Worm (Caenorhabditis elegans) whole organism, mixed stage, embryonic: ENCODE data around the gene srh-220.

Source experiments
- M03D4.4 ChIP-seq: sonication (generic microtip); optimal IDR thresholded peaks from 2 replicates; lab custom pipeline; 2017; ENCODE audit warnings: mild to moderate bottlenecking, missing genetic modification characterization, missing compliant biosample characterization
- bed-3 ChIP-seq: fragments of 200-800 bp; sonication (Bioruptor generic); optimal IDR thresholded peaks from 3 replicates; lab custom pipeline; 2018; ENCODE audit warnings: mild to moderate bottlenecking, missing genetic modification characterization, moderate library complexity, missing compliant biosample characterization
- ceh-39 ChIP-seq: fragments of 150-350 bp; optimal IDR thresholded peaks from 2 replicates; lab custom pipeline; 2014; ENCODE audit warnings: missing biosample characterization, missing genetic modification characterization
- ceh-43 ChIP-seq: fragments of 200-800 bp; sonication (Bioruptor generic); optimal IDR thresholded peaks from 2 replicates; lab custom pipeline; 2018; ENCODE audit warnings: mild to moderate bottlenecking, missing genetic modification characterization, moderate library complexity, missing compliant biosample characterization
- ceh-83 ChIP-seq: fragments of 200-800 bp; sonication (Bioruptor generic); optimal IDR thresholded peaks from 2 replicates; lab custom pipeline; 2018; ENCODE audit warnings: mild to moderate bottlenecking, missing genetic modification characterization, missing compliant biosample characterization
- ces-1 ChIP-seq: fragments of 150-350 bp; optimal IDR thresholded peaks from 2 replicates; lab custom pipeline; 2014; ENCODE audit warnings: missing biosample characterization, missing genetic modification reagents, missing genetic modification characterization
- cnd-1 ChIP-seq: fragments of 200-800 bp; sonication (Bioruptor generic); optimal IDR thresholded peaks from 2 replicates; lab custom pipeline; 2018; ENCODE audit warnings: mild to moderate bottlenecking, missing genetic modification characterization, missing compliant biosample characterization
- drap-1 ChIP-seq: fragments of 200-800 bp; sonication (Bioruptor generic); optimal IDR thresholded peaks from 3 replicates; lab custom pipeline; 2018; ENCODE audit warnings: mild to moderate bottlenecking, missing genetic modification characterization, missing compliant biosample characterization
- elt-3 ChIP-seq: fragments of 150-350 bp; optimal IDR thresholded peaks from 2 replicates; lab custom pipeline; 2014; ENCODE audit warnings: missing biosample characterization, missing genetic modification characterization
- flh-1 ChIP-seq: fragments of 200-800 bp; sonication (Bioruptor generic); optimal IDR thresholded peaks from 2 replicates; lab custom pipeline; 2018; ENCODE audit warnings: mild to moderate bottlenecking, missing genetic modification characterization, moderate library complexity, missing compliant biosample characterization
- ham-2 ChIP-seq: fragments of 200-800 bp; sonication (Bioruptor generic); optimal IDR thresholded peaks from 2 replicates; lab custom pipeline; 2018; ENCODE audit warnings: mild to moderate bottlenecking, missing genetic modification characterization, missing compliant biosample characterization
- hlh-1 ChIP-seq: fragments of 150-350 bp; optimal IDR thresholded peaks from 2 replicates; lab custom pipeline; 2014; ENCODE audit warnings: missing biosample characterization, missing genetic modification reagents, missing genetic modification characterization
- lin-13 ChIP-seq: fragments of 150-350 bp; optimal IDR thresholded peaks from 2 replicates; lab custom pipeline; 2014; ENCODE audit warnings: missing biosample characterization, missing genetic modification characterization
- lsy-2 ChIP-seq: fragments of 150-350 bp; optimal IDR thresholded peaks from 2 replicates; lab custom pipeline; 2014; ENCODE audit warnings: missing biosample characterization, missing genetic modification characterization
- mab-5 ChIP-seq: fragments of 150-350 bp; optimal IDR thresholded peaks from 2 replicates; lab custom pipeline; 2014; ENCODE audit warnings: missing biosample characterization, missing genetic modification characterization
- mep-1 ChIP-seq: fragments of 150-350 bp; optimal IDR thresholded peaks from 2 replicates; lab custom pipeline; 2017; ENCODE audit warnings: missing biosample characterization, missing genetic modification reagents, missing genetic modification characterization, inconsistent platforms
- nhr-12 ChIP-seq: fragments of 150-350 bp; optimal IDR thresholded peaks from 2 replicates; lab custom pipeline; 2014; ENCODE audit warnings: missing biosample characterization, missing genetic modification characterization
- nhr-2 ChIP-seq: fragments of 150-350 bp; optimal IDR thresholded peaks from 2 replicates; lab custom pipeline; 2014; ENCODE audit warnings: missing biosample characterization, missing genetic modification characterization
- nhr-237 ChIP-seq: fragments of 150-350 bp; optimal IDR thresholded peaks from 2 replicates; lab custom pipeline; 2014; ENCODE audit warnings: missing biosample characterization, missing genetic modification characterization
- nhr-76 ChIP-seq: sonication (generic microtip); optimal IDR thresholded peaks from 2 replicates; lab custom pipeline; 2017; ENCODE audit warnings: missing biosample characterization, missing genetic modification characterization
- pha-4 ChIP-seq: fragments of 150-350 bp; optimal IDR thresholded peaks from 2 replicates; lab custom pipeline; 2018; ENCODE audit warnings: missing biosample characterization, missing genetic modification reagents, missing genetic modification characterization
- sem-2 ChIP-seq: fragments of 200-800 bp; sonication (Bioruptor generic); optimal IDR thresholded peaks from 2 replicates; lab custom pipeline; 2018; ENCODE audit warnings: mild to moderate bottlenecking, missing genetic modification characterization, missing compliant biosample characterization
- sptf-1 ChIP-seq: sonication (generic microtip); optimal IDR thresholded peaks from 2 replicates; lab custom pipeline; 2017; ENCODE audit warnings: mild to moderate bottlenecking, missing genetic modification characterization, moderate library complexity, missing compliant biosample characterization
- tbx-8 ChIP-seq: fragments of 200-800 bp; sonication (Bioruptor generic); optimal IDR thresholded peaks from 2 replicates; lab custom pipeline; 2018; ENCODE audit warnings: mild to moderate bottlenecking, missing genetic modification characterization, moderate library complexity, missing compliant biosample characterization
- unc-120 ChIP-seq: sonication (generic microtip); optimal IDR thresholded peaks from 2 replicates; lab custom pipeline; 2017; ENCODE audit warnings: missing genetic modification characterization, missing compliant biosample characterization; ENCODE audit not compliant: poor library complexity, severe bottlenecking
- unc-39 ChIP-seq: fragments of 150-350 bp; optimal IDR thresholded peaks from 2 replicates; lab custom pipeline; 2014; ENCODE audit warnings: missing biosample characterization, missing genetic modification characterization
- zip-8 ChIP-seq: fragments of 150-350 bp; optimal IDR thresholded peaks from 2 replicates; lab custom pipeline; 2014; ENCODE audit warnings: missing biosample characterization, missing genetic modification characterization
- ztf-11 ChIP-seq: fragments of 150-350 bp; optimal IDR thresholded peaks from 2 replicates; lab custom pipeline; 2014; ENCODE audit warnings: missing biosample characterization, missing genetic modification characterization

The srh-220 gene

ce11 chrIV:3994318-3994717, 16.5 kb upstream of the srh-220 start, which contains the start of gene F47C12.13:
Gene F47C12.13, minus strand, starts transcription at chrIV:3994418.
- TF ChIP-seq cnd-1 (tag; lab: Kevin White, UChicago) (no peak), nhr-237 (tag; lab: Kevin White, UChicago) (no peak), flh-1 (no peak), ceh-83 (no peak)
- TF ChIP-seq, all 35 proteins: peak for 0

ce11 chrIV:3993292-3993691, 15.5 kb upstream of the srh-220 start, which contains the start of gene F47C12.6:
Gene F47C12.6, minus strand, starts transcription at chrIV:3993392.
- no peak for TF ChIP-seq M03D4.4 (tag; lab: Kevin White, UChicago)
- no peak for TF ChIP-seq mab-5 (tag; lab: Kevin White, UChicago)
- no peak for TF ChIP-seq sptf-1 (tag; lab: Kevin White, UChicago)
- TF ChIP-seq elt-3 (tag; lab: Kevin White, UChicago) = no peak
- no peak for TF ChIP-seq ces-1 (GFP tag; lab: Kevin White, UChicago)

ce11 chrIV:3988638-3989152, 10.9 kb upstream of the srh-220 start, which contains the start of gene clec-78:
Gene clec-78, plus strand, starts transcription at chrIV:3989102.
- TF ChIP-seq nhr-76 = no peak
- TF ChIP-seq bed-3 (GFP tag; lab: Kevin White, UChicago) = no peak
- TF ChIP-seq unc-120 (tag; lab: Kevin White, UChicago) = no peak
- TF ChIP-seq drap-1 = no peak

ce11 chrIV:3988132-3988531, 10.3 kb upstream of the srh-220 start:
- TF ChIP-seq pha-4 (no peak), unc-39 (tag; lab: Kevin White, UChicago) (no peak), nhr-76 (no peak), lin-13 (tag; lab: Kevin White, UChicago) (no peak), ceh-39 (no peak), mep-1 (tag; lab: Kevin White, UChicago) (no peak), sptf-1 (tag; lab: Kevin White, UChicago) (no peak)

ce11 chrIV:3981601-3982000, 3.8 kb upstream of the srh-220 start, which contains the start of gene srh-223:
Gene srh-223, plus strand, starts transcription at chrIV:3981901.
- TF ChIP-seq cnd-1 (tag; lab: Kevin White, UChicago) (no peak), mep-1 (tag; lab: Kevin White, UChicago) (no peak), unc-120 (tag; lab: Kevin White, UChicago) (no peak), tbx-8 (GFP tag; lab: Kevin White, UChicago) (no peak), zip-8 (no peak), ham-2 (GFP tag; lab: Kevin White, UChicago) (no peak), pha-4 (no peak), hlh-1 (tag; lab: Kevin White, UChicago) (no peak), lin-13 (tag; lab: Kevin White, UChicago) (no peak), flh-1 (no peak), M03D4.4 (tag; lab: Kevin White, UChicago) (no peak), mab-5 (tag; lab: Kevin White, UChicago) (no peak), ceh-83 (no peak), nhr-76 (no peak), ceh-43 (GFP tag; lab: Kevin White, UChicago) (no peak), ztf-11 (tag; lab: Kevin White, UChicago) (no peak), nhr-2 (tag; lab: Kevin White, UChicago) (no peak), nhr-12 (tag; lab: Kevin White, UChicago) (no peak), lsy-2 (tag; lab: Kevin White, UChicago) (no peak), drap-1 (no peak)

- TF ChIP-seq mep-1 (tag; lab: Kevin White, UChicago) (no peak), cnd-1 (tag; lab: Kevin White, UChicago) (no peak), zip-8 (no peak), ham-2 (GFP tag; lab: Kevin White, UChicago) (no peak), sem-2 (GFP tag; lab: Kevin White, UChicago) (no peak), pha-4 (no peak), ces-1 (GFP tag; lab: Kevin White, UChicago) (no peak)
Observed at ce11 chrIV:3979525-3979924, 1.7 kb upstream of the srh-220 start, which contains the start of gene srh-222. Gene srh-222, plus strand, starts transcription at chrIV:3979825.
